Fruit fly (Drosophila melanogaster): ENCODE data around the gene Mlc1.

dm6 chr3R:27694583-27694982 lies 34.6 kb upstream of the Mlc1 start, which contains the start of gene Acp98AB:
- TF ChIP-seq CG8478 (optimal IDR thresholded peaks at IDR 0.05) (no peak), CTCF (optimal IDR thresholded peaks at IDR 0.05) (no peak)
